Worm (Caenorhabditis elegans) whole organism, L4 larva: ENCODE results near the gene nra-3.

Experiments
- cey-2 ChIP-seq: sonication (generic microtip); optimal IDR thresholded peaks from 3 replicates; lab custom pipeline; 2017; ENCODE audit warnings: missing genetic modification characterization, mild to moderate bottlenecking, missing compliant biosample characterization, antibody characterized with exemption, borderline replicate concordance; ENCODE audit not compliant: insufficient read depth
- daf-12 ChIP-seq: fragments of 150-350 bp; optimal IDR thresholded peaks from 2 replicates; lab custom pipeline; 2014; ENCODE audit warnings: missing biosample characterization, missing genetic modification reagents, missing genetic modification characterization
- gei-8 ChIP-seq: fragments of 200-800 bp; sonication (Bioruptor generic); optimal IDR thresholded peaks from 2 replicates; lab custom pipeline; 2018; ENCODE audit warnings: mild to moderate bottlenecking, missing genetic modification characterization, missing compliant biosample characterization
- lin-38 ChIP-seq: fragments of 200-800 bp; sonication (Bioruptor generic); IDR thresholded peaks from 2 replicates; pipeline ENCODE4 v1.3.6; 2022; ENCODE audit warnings: missing genetic modification reagents, missing genetic modification characterization, missing compliant biosample characterization

ce11 chrX:9877117-9877516, 54.1 kb downstream of the nra-3 start, which contains the start of gene R07B1.9:
- no peak for TF ChIP-seq daf-12 (tag; lab: Kevin White, UChicago)
- TF ChIP-seq lin-38 (GFP tag; lab: Robert Waterston, UW): no peak
- TF ChIP-seq gei-8 (GFP tag; lab: Kevin White, UChicago): no peak
- TF ChIP-seq cey-2: no peak
